Worm (Caenorhabditis elegans): Measurements from ENCODE around the gene EEED8.3.

Gene EEED8.3

DNA sequence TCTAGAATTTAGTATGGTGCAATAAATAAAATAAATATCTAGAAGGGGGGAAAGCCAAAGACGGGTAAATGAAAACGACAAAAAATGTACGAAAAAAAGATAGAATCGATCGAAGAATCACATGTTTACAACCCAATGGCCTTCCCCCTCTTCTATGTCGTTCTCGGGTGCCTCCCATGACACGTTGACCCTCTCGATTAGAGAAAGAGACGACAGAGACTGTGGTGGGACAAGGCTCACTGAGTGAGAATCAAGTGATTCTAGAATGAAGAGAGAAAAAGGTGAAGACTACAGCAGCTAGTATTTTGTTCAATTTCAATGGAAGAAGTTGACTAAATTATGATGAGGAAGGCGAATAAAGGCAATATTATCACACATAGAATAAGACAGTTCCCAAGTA lies 12.0 kb downstream of the EEED8.3 start (continued):
- TF ChIP-seq rnt-1 (tag; optimal IDR thresholded peaks at IDR 0.05) = peak; percentile 71
- no peak for TF ChIP-seq fkh-8 (tag; optimal IDR thresholded peaks at IDR 0.05)
- TF ChIP-seq sptf-1 (tag; optimal IDR thresholded peaks at IDR 0.05) = no peak
- TF ChIP-seq unc-86 (tag; optimal IDR thresholded peaks at IDR 0.05) = no peak
- no peak for TF ChIP-seq fos-1 (tag; optimal IDR thresholded peaks at IDR 0.05)
- no peak for TF ChIP-seq ces-1 (GFP tag; optimal IDR thresholded peaks at IDR 0.05)
- no peak for TF ChIP-seq irx-1 (tag; optimal IDR thresholded peaks at IDR 0.05)
- TF ChIP-seq grh-1 (GFP tag; IDR thresholded peaks at IDR 0.05) = no peak
- TF ChIP-seq nhr-47 (tag; optimal IDR thresholded peaks at IDR 0.05) = peak; percentile 45
- no peak for TF ChIP-seq ceh-63 (GFP tag; optimal IDR thresholded peaks at IDR 0.05)
- TF ChIP-seq C34B4.2 (tag; optimal IDR thresholded peaks at IDR 0.05) = no peak
- TF ChIP-seq snu-23 (GFP tag; optimal IDR thresholded peaks at IDR 0.05) = peak; percentile 81
- peak; percentile 60 for TF ChIP-seq nhr-20 (tag; optimal IDR thresholded peaks at IDR 0.05)
- TF ChIP-seq sup-37 (GFP tag; optimal IDR thresholded peaks at IDR 0.05) = no peak
- peak; percentile 48 for TF ChIP-seq swsn-7 (tag; optimal IDR thresholded peaks at IDR 0.05)
- no peak for TF ChIP-seq zag-1 (tag; optimal IDR thresholded peaks at IDR 0.05)
- no peak for TF ChIP-seq mef-2 (tag; optimal IDR thresholded peaks at IDR 0.05)
- peak; percentile 6 for TF ChIP-seq snpc-4 (tag; optimal IDR thresholded peaks at IDR 0.05)
- TF ChIP-seq elt-3 (tag; optimal IDR thresholded peaks at IDR 0.05) = peak in 1 of 6 experiments; percentile 74
- no peak for TF ChIP-seq ama-1 (optimal IDR thresholded peaks at IDR 0.05)
- TF ChIP-seq unc-130 (tag; optimal IDR thresholded peaks at IDR 0.05) = no peak
- peak; percentile 79 for TF ChIP-seq nhr-85 (tag)
- no peak for TF ChIP-seq alr-1 (tag; optimal IDR thresholded peaks at IDR 0.05; ENCODE audit: borderline replicate concordance)
- TF ChIP-seq lin-39 (tag; optimal IDR thresholded peaks at IDR 0.05) = no peak
- peak; percentile 36 for TF ChIP-seq ztf-4 (tag; optimal IDR thresholded peaks at IDR 0.05)
- no peak for TF ChIP-seq dsc-1 (tag; optimal IDR thresholded peaks at IDR 0.05)
- no peak for TF ChIP-seq ceh-90 (tag; optimal IDR thresholded peaks at IDR 0.05)
- TF ChIP-seq elt-2 (tag; optimal IDR thresholded peaks at IDR 0.05) = peak; percentile 59
- TF ChIP-seq tlp-1 (tag; optimal IDR thresholded peaks at IDR 0.05) = no peak
- no peak for TF ChIP-seq pag-3 (tag; optimal IDR thresholded peaks at IDR 0.05; ENCODE audit: borderline replicate concordance, insufficient read depth)
- TF ChIP-seq blmp-1 (tag; optimal IDR thresholded peaks at IDR 0.05) = peak; percentile 34
- TF ChIP-seq nhr-12 (tag; optimal IDR thresholded peaks at IDR 0.05) = no peak
- TF ChIP-seq lir-3 (tag; optimal IDR thresholded peaks at IDR 0.05; ENCODE audit: poor library complexity) = peak; percentile 12
- TF ChIP-seq ztf-11 (tag; optimal IDR thresholded peaks at IDR 0.05) = no peak
- TF ChIP-seq ets-5 (GFP tag; IDR thresholded peaks at IDR 0.05) = no peak
- TF ChIP-seq unc-62 (GFP tag; optimal IDR thresholded peaks at IDR 0.05) = no peak
- TF ChIP-seq efl-3 (GFP tag; optimal IDR thresholded peaks at IDR 0.05) = no peak
- TF ChIP-seq nhr-84 (tag; optimal IDR thresholded peaks at IDR 0.05) = no peak
- TF ChIP-seq nhr-71 (tag; optimal IDR thresholded peaks at IDR 0.05) = peak; percentile 78
- TF ChIP-seq isw-1 (GFP tag; IDR thresholded peaks at IDR 0.05) = no peak
- TF ChIP-seq pax-3 (tag; optimal IDR thresholded peaks at IDR 0.05) = no peak
- no peak for TF ChIP-seq hlh-17 (GFP tag; optimal IDR thresholded peaks at IDR 0.05; ENCODE audit: borderline replicate concordance)
- TF ChIP-seq unc-98 (GFP tag; IDR thresholded peaks at IDR 0.05) = no peak
- TF ChIP-seq lin-35 (GFP tag; optimal IDR thresholded peaks at IDR 0.05) = peak; percentile 60 to 78
- TF ChIP-seq F16B12.6 (tag; optimal IDR thresholded peaks at IDR 0.05) = peak; percentile 34
- TF ChIP-seq lin-13 (GFP tag; optimal IDR thresholded peaks at IDR 0.05) = peak; percentile 37
- no peak for TF ChIP-seq vab-15 (tag; optimal IDR thresholded peaks at IDR 0.05)
- TF ChIP-seq hpl-2 (GFP tag; optimal IDR thresholded peaks at IDR 0.05) = no peak
- no peak for TF ChIP-seq unc-30 (tag; optimal IDR thresholded peaks at IDR 0.05)
- TF ChIP-seq jun-1 (tag; optimal IDR thresholded peaks at IDR 0.05) = no peak
- no peak for TF ChIP-seq nhr-76 (tag; optimal IDR thresholded peaks at IDR 0.05)
- no peak for TF ChIP-seq aly-2 (tag; optimal IDR thresholded peaks at IDR 0.05)
- no peak for TF ChIP-seq egl-27 (tag; optimal IDR thresholded peaks at IDR 0.05)

Data from whole organism, L1 larva.